Worm (Caenorhabditis elegans) whole organism, late embryonic: ENCODE results near the gene chd-3.

ENCODE experiments used
- C08G9.2 ChIP-seq: sonication (generic microtip); optimal IDR thresholded peaks from 2 replicates; lab custom pipeline; 2016; ENCODE audit warnings: mild to moderate bottlenecking, missing genetic modification characterization, moderate library complexity, missing compliant biosample characterization
- C38D4.7 ChIP-seq: fragments of 200-800 bp; sonication (Bioruptor generic); optimal IDR thresholded peaks from 2 replicates; lab custom pipeline; 2018; ENCODE audit warnings: mild to moderate bottlenecking, missing genetic modification characterization, moderate library complexity, missing compliant biosample characterization
- F13H6.1 ChIP-seq: sonication (generic microtip); optimal IDR thresholded peaks from 2 replicates; lab custom pipeline; 2016; ENCODE audit warnings: missing genetic modification characterization, missing compliant biosample characterization
- K09A11.1 ChIP-seq: sonication (generic microtip); optimal IDR thresholded peaks from 2 replicates; lab custom pipeline; 2017; ENCODE audit warnings: antibody characterized with exemption, mild to moderate bottlenecking, missing genetic modification characterization, missing compliant biosample characterization; ENCODE audit not compliant: insufficient read depth
- ceh-14 ChIP-seq: sonication (generic microtip); optimal IDR thresholded peaks from 2 replicates; lab custom pipeline; 2016; ENCODE audit warnings: missing genotype, missing genetic modification characterization, missing compliant biosample characterization
- ceh-18 ChIP-seq: sonication (generic microtip); optimal IDR thresholded peaks from 2 replicates; lab custom pipeline; 2016; ENCODE audit warnings: missing genetic modification characterization, missing compliant biosample characterization
- ceh-2 ChIP-seq: sonication (generic microtip); optimal IDR thresholded peaks from 2 replicates; lab custom pipeline; 2016; ENCODE audit warnings: missing genotype, missing genetic modification characterization, missing compliant biosample characterization
- ceh-22 ChIP-seq: sonication (generic microtip); optimal IDR thresholded peaks from 2 replicates; lab custom pipeline; 2017; ENCODE audit warnings: missing biosample characterization, missing genetic modification characterization
- ceh-24 ChIP-seq: sonication (generic microtip); optimal IDR thresholded peaks from 2 replicates; lab custom pipeline; 2016; ENCODE audit warnings: mild to moderate bottlenecking, missing genetic modification characterization, missing compliant biosample characterization
- ceh-30 ChIP-seq: fragments of 150-350 bp; optimal IDR thresholded peaks from 2 replicates; lab custom pipeline; 2014; ENCODE audit warnings: missing biosample characterization, missing genetic modification characterization
- ceh-31 ChIP-seq: sonication (generic microtip); optimal IDR thresholded peaks from 2 replicates; lab custom pipeline; 2016; ENCODE audit warnings: missing genetic modification characterization, missing compliant biosample characterization
- ceh-45 ChIP-seq: fragments of 200-800 bp; sonication (Bioruptor generic); IDR thresholded peaks from 2 replicates; pipeline ENCODE4 v1.3.6; 2022; ENCODE audit warnings: missing genetic modification reagents, missing genetic modification characterization, missing compliant biosample characterization
- ceh-48 ChIP-seq: sonication (generic microtip); optimal IDR thresholded peaks from 2 replicates; lab custom pipeline; 2016; ENCODE audit warnings: missing genetic modification characterization, inconsistent platforms, missing compliant biosample characterization
- che-1 ChIP-seq: sonication (generic microtip); optimal IDR thresholded peaks from 2 replicates; lab custom pipeline; 2016; ENCODE audit warnings: mild to moderate bottlenecking, missing genetic modification characterization, missing compliant biosample characterization
- elt-2 ChIP-seq: sonication (generic microtip); optimal IDR thresholded peaks from 2 replicates; lab custom pipeline; 2016; ENCODE audit warnings: missing genetic modification reagents, missing genetic modification characterization, missing compliant biosample characterization
- elt-4 ChIP-seq: sonication (generic microtip); optimal IDR thresholded peaks from 2 replicates; lab custom pipeline; 2016; ENCODE audit warnings: missing genetic modification characterization, missing compliant biosample characterization
- ets-4 ChIP-seq: sonication (generic microtip); optimal IDR thresholded peaks from 2 replicates; lab custom pipeline; 2016; ENCODE audit warnings: missing genetic modification characterization, missing compliant biosample characterization
- eyg-1 ChIP-seq: sonication (generic microtip); optimal IDR thresholded peaks from 2 replicates; lab custom pipeline; 2016; ENCODE audit warnings: missing genotype, missing genetic modification characterization, missing compliant biosample characterization
- fax-1 ChIP-seq: sonication (generic microtip); optimal IDR thresholded peaks from 2 replicates; lab custom pipeline; 2016; ENCODE audit warnings: missing genotype, missing genetic modification characterization, missing compliant biosample characterization
- gmeb-2 ChIP-seq: sonication (generic microtip); optimal IDR thresholded peaks from 2 replicates; lab custom pipeline; 2016; ENCODE audit warnings: missing genetic modification characterization, inconsistent platforms, missing compliant biosample characterization
- hlh-30 ChIP-seq: sonication (generic microtip); optimal IDR thresholded peaks from 2 replicates; lab custom pipeline; 2017; ENCODE audit warnings: antibody characterized with exemption, missing genetic modification characterization, missing compliant biosample characterization; ENCODE audit not compliant: insufficient read depth
- hlh-6 ChIP-seq: sonication (generic microtip); optimal IDR thresholded peaks from 2 replicates; lab custom pipeline; 2016; ENCODE audit warnings: missing genotype, missing genetic modification characterization, missing compliant biosample characterization
- hlh-8 ChIP-seq: sonication (generic microtip); optimal IDR thresholded peaks from 2 replicates; lab custom pipeline; 2016; ENCODE audit warnings: missing genotype, missing genetic modification characterization, missing compliant biosample characterization
- lin-11 ChIP-seq: fragments of 200-800 bp; sonication (Bioruptor generic); optimal IDR thresholded peaks from 2 replicates; lab custom pipeline; 2018; ENCODE audit warnings: mild to moderate bottlenecking, missing genetic modification characterization, missing compliant biosample characterization
- madf-2 ChIP-seq: sonication (generic microtip); optimal IDR thresholded peaks from 2 replicates; lab custom pipeline; 2017; ENCODE audit warnings: missing genetic modification characterization, missing compliant biosample characterization
- mec-3 ChIP-seq: sonication (generic microtip); optimal IDR thresholded peaks from 2 replicates; lab custom pipeline; 2016; ENCODE audit warnings: borderline replicate concordance, missing genetic modification characterization, missing compliant biosample characterization
- nhr-11 ChIP-seq: fragments of 150-350 bp; optimal IDR thresholded peaks from 2 replicates; lab custom pipeline; 2014; ENCODE audit warnings: missing biosample characterization, missing genetic modification characterization
- npax-4 ChIP-seq: sonication (generic microtip); optimal IDR thresholded peaks from 2 replicates; lab custom pipeline; 2016; ENCODE audit warnings: missing genetic modification characterization, missing compliant biosample characterization
- odd-2 ChIP-seq: sonication (generic microtip); optimal IDR thresholded peaks from 2 replicates; lab custom pipeline; 2017; ENCODE audit warnings: antibody characterized with exemption, mild to moderate bottlenecking, missing genetic modification characterization, missing compliant biosample characterization
- pag-3 ChIP-seq: sonication (generic microtip); optimal IDR thresholded peaks from 2 replicates; lab custom pipeline; 2016; ENCODE audit warnings: missing compliant biosample characterization, missing genetic modification characterization, borderline replicate concordance
- pat-9 ChIP-seq: fragments of 200-800 bp; sonication (Bioruptor generic); optimal IDR thresholded peaks from 2 replicates; lab custom pipeline; 2018; ENCODE audit warnings: mild to moderate bottlenecking, missing genetic modification characterization, moderate library complexity, missing compliant biosample characterization
- pax-1 ChIP-seq: fragments of 150-350 bp; optimal IDR thresholded peaks from 2 replicates; lab custom pipeline; 2014; ENCODE audit warnings: missing biosample characterization, missing genetic modification characterization
- pha-2 ChIP-seq: sonication (generic microtip); optimal IDR thresholded peaks from 2 replicates; lab custom pipeline; 2017; ENCODE audit warnings: mild to moderate bottlenecking, missing genetic modification characterization, missing compliant biosample characterization
- pha-4 ChIP-seq: fragments of 150-350 bp; optimal IDR thresholded peaks from 2 replicates; lab custom pipeline; 2018; ENCODE audit warnings: missing biosample characterization, missing genetic modification reagents, missing genetic modification characterization
- pqm-1 ChIP-seq: sonication (generic microtip); optimal IDR thresholded peaks from 2 replicates; lab custom pipeline; 2016; ENCODE audit warnings: missing genetic modification characterization, missing compliant biosample characterization
- sdc-2 ChIP-seq: sonication (generic microtip); optimal IDR thresholded peaks from 2 replicates; lab custom pipeline; 2016; ENCODE audit warnings: missing genotype, missing genetic modification characterization, missing compliant biosample characterization
- syd-9 ChIP-seq: sonication (generic microtip); optimal IDR thresholded peaks from 2 replicates; lab custom pipeline; 2016; ENCODE audit warnings: mild to moderate bottlenecking, missing genetic modification characterization, moderate library complexity, missing compliant biosample characterization
- ttx-3 ChIP-seq: sonication (generic microtip); optimal IDR thresholded peaks from 2 replicates; lab custom pipeline; 2016; ENCODE audit warnings: missing genetic modification reagents, missing genetic modification characterization, missing compliant biosample characterization
- unc-3 ChIP-seq, 2 experiments: fragments of 200-800 bp in 1 of 2; sonication (Bioruptor generic) in 1 of 2; sonication (generic microtip) in 1 of 2; conservative IDR thresholded peaks in 1 of 2; optimal IDR thresholded peaks in 1 of 2; 2 replicates each; pipeline versions ENCODE4 v1.3.6 to Lab custom; 2016 to 2022; ENCODE audit warnings: missing compliant biosample characterization in 2 of 2, missing genetic modification characterization in 2 of 2, missing genetic modification reagents in 1 of 2
- unc-55 ChIP-seq: sonication (generic microtip); optimal IDR thresholded peaks from 2 replicates; lab custom pipeline; 2017; ENCODE audit warnings: missing biosample characterization, missing genetic modification reagents, missing genetic modification characterization
- unc-86 ChIP-seq: sonication (generic microtip); optimal IDR thresholded peaks from 2 replicates; lab custom pipeline; 2016; ENCODE audit warnings: missing genetic modification characterization, missing compliant biosample characterization
- zip-5 ChIP-seq: sonication (generic microtip); optimal IDR thresholded peaks from 2 replicates; lab custom pipeline; 2016; ENCODE audit warnings: missing genetic modification characterization, missing compliant biosample characterization

chd-3 gene

DNA sequence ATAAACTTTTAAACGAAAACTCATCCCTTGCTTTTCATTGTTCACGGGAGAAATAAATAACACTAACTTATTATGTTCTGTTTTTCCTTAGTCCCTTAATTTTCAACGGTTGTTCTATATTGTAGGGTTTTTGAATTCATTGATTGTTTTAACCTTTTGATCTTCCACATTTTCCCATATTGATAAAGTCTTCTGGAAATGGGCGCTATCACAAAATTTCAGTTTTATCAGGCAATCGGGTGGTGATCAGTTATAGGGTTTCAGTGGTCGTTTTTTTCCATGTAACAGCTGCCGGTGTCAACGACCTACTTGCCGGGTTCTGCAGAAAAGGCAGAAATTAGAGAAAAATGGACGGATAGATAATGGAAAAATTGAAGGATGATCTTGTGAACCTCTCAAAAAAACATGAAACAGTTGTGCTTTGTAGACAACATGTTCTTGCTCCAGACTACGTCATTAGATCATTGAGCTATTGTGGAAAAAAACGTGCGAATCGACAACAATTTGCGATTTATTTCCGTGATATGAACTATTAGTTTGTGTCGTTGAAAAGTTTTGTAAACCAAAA lies 17.5 kb upstream of the chd-3 start:
- TF ChIP-seq ceh-48 (tag; lab: Kevin White, UChicago) (no peak), che-1 (tag; lab: Kevin White, UChicago) (no peak), npax-4 (tag; lab: Kevin White, UChicago) (no peak), elt-2 (tag; lab: Kevin White, UChicago) (no peak), pqm-1 (no peak), syd-9 (no peak), unc-3 (GFP tag; conservative IDR thresholded peaks at IDR 0.05; lab: Robert Waterston, UW) (no peak), unc-3 (tag; optimal IDR thresholded peaks at IDR 0.05; lab: Kevin White, UChicago) (no peak), ttx-3 (no peak), ceh-2 (tag; lab: Kevin White, UChicago) (no peak), pag-3 (tag; lab: Kevin White, UChicago) (no peak), hlh-30 (no peak), F13H6.1 (no peak), unc-55 (GFP tag; lab: Kevin White, UChicago) (no peak), zip-5 (no peak), sdc-2 (tag; lab: Kevin White, UChicago) (no peak), pax-1 (tag; lab: Kevin White, UChicago) (no peak), ceh-22 (tag; lab: Kevin White, UChicago) (no peak), ceh-30 (no peak)

ce11 chrX:12869412-12869811 lies 17.0 kb upstream of the chd-3 start:
- TF ChIP-seq ceh-30 (no peak), pqm-1 (no peak), ceh-14 (tag; lab: Kevin White, UChicago) (no peak), pha-2 (tag; lab: Kevin White, UChicago) (no peak), nhr-11 (tag; lab: Kevin White, UChicago) (no peak), ceh-45 (GFP tag; lab: Robert Waterston, UW) (no peak), unc-3 (GFP tag; conservative IDR thresholded peaks at IDR 0.05; lab: Robert Waterston, UW) (no peak), unc-3 (tag; optimal IDR thresholded peaks at IDR 0.05; lab: Kevin White, UChicago) (no peak), ets-4 (tag; lab: Kevin White, UChicago) (no peak), eyg-1 (tag; lab: Kevin White, UChicago) (no peak), ceh-48 (tag; lab: Kevin White, UChicago) (no peak), ceh-24 (no peak)

DNA sequence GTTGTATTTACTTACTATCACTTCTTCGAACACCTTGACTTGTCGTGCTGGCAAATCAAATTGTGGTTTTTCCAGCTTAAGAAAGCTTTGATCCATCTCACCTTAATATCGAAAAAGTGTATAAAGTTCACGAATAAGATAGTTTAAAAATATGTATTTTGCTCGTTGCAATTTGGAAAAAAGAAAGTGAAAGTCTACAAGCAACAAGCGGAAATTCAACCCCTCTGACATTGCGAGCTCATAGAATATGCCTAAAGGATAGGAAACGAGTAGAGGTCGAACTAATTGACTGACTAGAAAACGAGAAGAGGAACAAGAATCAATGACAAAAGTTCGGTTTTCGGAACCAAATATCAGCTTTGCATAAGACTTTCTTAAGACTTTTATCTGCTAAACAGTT lies 11.4 kb upstream of the chd-3 start, which contains the start of gene T14G8.4:
TSS of gene T14G8.4 (minus strand) at position 101 of the 400 bp plus-strand sequence.
- TF ChIP-seq ceh-2 (tag; lab: Kevin White, UChicago) = no peak
- no peak for TF ChIP-seq F13H6.1
- no peak for TF ChIP-seq ceh-24
- TF ChIP-seq hlh-8 (tag; lab: Kevin White, UChicago) = no peak
- no peak for TF ChIP-seq ttx-3
- TF ChIP-seq K09A11.1 = no peak
- no peak for TF ChIP-seq elt-4
- TF ChIP-seq ceh-45 (GFP tag; lab: Robert Waterston, UW) = no peak
- TF ChIP-seq ceh-22 (tag; lab: Kevin White, UChicago) = no peak
- no peak for TF ChIP-seq fax-1 (tag; lab: Kevin White, UChicago)
- TF ChIP-seq gmeb-2 (tag; lab: Kevin White, UChicago) = no peak
- TF ChIP-seq hlh-6 = no peak
- TF ChIP-seq ceh-30 = no peak
- no peak for TF ChIP-seq ceh-48 (tag; lab: Kevin White, UChicago)
- TF ChIP-seq, all 69 proteins: peak for 0

DNA sequence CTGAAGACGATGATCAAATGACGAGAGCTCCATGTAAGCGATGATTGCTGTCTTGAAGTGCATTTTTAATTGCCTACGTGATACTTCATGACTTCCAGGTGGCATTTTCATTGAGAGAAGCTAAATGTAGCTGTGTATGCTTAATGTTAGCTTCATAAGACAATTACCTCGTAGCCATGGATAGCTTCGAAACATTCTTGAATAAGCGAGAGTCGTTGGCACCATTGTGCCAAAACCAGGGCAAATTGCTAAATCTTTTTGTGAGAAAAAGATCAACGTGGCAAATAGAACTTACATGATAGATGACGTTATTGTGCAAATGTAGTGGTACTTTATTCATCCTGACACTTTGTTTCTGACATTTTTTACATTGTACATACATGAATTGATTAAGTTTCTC lies 10.9 kb upstream of the chd-3 start:
- no peak for TF ChIP-seq unc-86 (tag; lab: Kevin White, UChicago)
- no peak for TF ChIP-seq odd-2 (tag; lab: Kevin White, UChicago)
- TF ChIP-seq ceh-14 (tag; lab: Kevin White, UChicago) = no peak
- no peak for TF ChIP-seq hlh-30
- no peak for TF ChIP-seq lin-11 (tag; lab: Kevin White, UChicago)
- no peak for TF ChIP-seq pat-9 (tag; lab: Kevin White, UChicago)
- no peak for TF ChIP-seq C38D4.7 (GFP tag; lab: Kevin White, UChicago)
- no peak for TF ChIP-seq ets-4 (tag; lab: Kevin White, UChicago)
- no peak for TF ChIP-seq madf-2
- no peak for TF ChIP-seq ceh-30
- no peak for TF ChIP-seq C08G9.2
- TF ChIP-seq fax-1 (tag; lab: Kevin White, UChicago) = no peak
- TF ChIP-seq ceh-31 (tag; lab: Kevin White, UChicago) = no peak
- no peak for TF ChIP-seq pha-4 (tag; lab: Kevin White, UChicago)
- no peak for TF ChIP-seq mec-3
- no peak for TF ChIP-seq K09A11.1
- no peak for TF ChIP-seq gmeb-2 (tag; lab: Kevin White, UChicago)
- no peak for TF ChIP-seq ceh-18
